Fruit fly (Drosophila melanogaster) Kc167 (cell line): ENCODE results near the gene CG42446.

Experiments
- Sin3A ChIP-seq: fragments of >200 bp; optimal IDR thresholded peaks from 2 replicates; lab custom pipeline; 2018; ENCODE audit warnings: missing external identifiers
- h ChIP-seq: fragments of >200 bp; optimal IDR thresholded peaks from 3 replicates; lab custom pipeline; 2018; ENCODE audit warnings: missing external identifiers
- psq ChIP-seq: fragments of >200 bp; optimal IDR thresholded peaks from 2 replicates; lab custom pipeline; 2017; ENCODE audit warnings: missing external identifiers
- ttk ChIP-seq: sonication (Bioruptor generic); optimal IDR thresholded peaks from 2 replicates; lab custom pipeline; 2017; ENCODE audit warnings: missing external identifiers

dm6 chr3R:16374101-16374500 lies 14.2 kb upstream of the CG42446 start:
- TF ChIP-seq psq (lab: Kevin White, UChicago) (no peak), h (no peak), Sin3A (lab: Kevin White, UChicago) (no peak), ttk (lab: Kevin White, UChicago) (no peak)
